Fruit fly (Drosophila melanogaster): Measurements from ENCODE around the gene CG42464.

The CG42464 gene

DNA sequence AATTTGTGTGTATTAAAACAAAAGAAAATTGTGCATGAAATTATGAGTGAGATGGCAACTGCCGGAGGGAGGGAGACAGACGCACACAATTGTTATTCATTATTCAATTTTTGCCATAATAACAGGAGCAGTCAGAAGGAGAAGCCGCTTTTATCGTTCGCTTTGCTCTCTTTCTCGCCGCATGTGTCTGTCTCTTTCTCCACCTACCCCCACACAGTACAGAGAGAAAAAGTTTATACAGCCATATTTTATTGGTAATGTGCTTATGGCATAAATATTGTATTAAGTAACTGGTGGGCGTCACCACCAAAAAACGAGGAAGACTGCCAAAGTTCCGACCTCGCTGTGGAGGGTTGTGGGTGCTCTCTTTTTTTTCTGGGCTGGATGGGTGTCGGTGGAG, 16.8 kb upstream of the CG42464 start (continued):
- TF ChIP-seq CG42726 (GFP tag; IDR thresholded peaks at IDR 0.05; ENCODE audit: partially characterized antibody) (no peak), slbo (GFP tag; IDR thresholded peaks at IDR 0.05) (no peak), ewg (GFP tag; optimal IDR thresholded peaks at IDR 0.05) (peak; percentile 31), CG10654 (GFP tag; optimal IDR thresholded peaks at IDR 0.05) (no peak), CG4730 (GFP tag; IDR thresholded peaks at IDR 0.05) (no peak), CG10321 (GFP tag; IDR thresholded peaks at IDR 0.05) (peak; percentile 81), Nf-YB (GFP tag; optimal IDR thresholded peaks at IDR 0.05) (peak; percentile 87), CG10267 (tag; optimal IDR thresholded peaks at IDR 0.05) (no peak), br (optimal IDR thresholded peaks at IDR 0.05) (no peak), CG4282 (GFP tag; optimal IDR thresholded peaks at IDR 0.05) (no peak), lmd (GFP tag; IDR thresholded peaks at IDR 0.05) (no peak), Rx (GFP tag; IDR thresholded peaks at IDR 0.05) (no peak), lab (GFP tag; optimal IDR thresholded peaks at IDR 0.05) (no peak), fd96Cb (tag; optimal IDR thresholded peaks at IDR 0.05) (no peak), Deaf1 (tag; optimal IDR thresholded peaks at IDR 0.05) (peak; percentile 34), mam (GFP tag; optimal IDR thresholded peaks at IDR 0.05) (no peak), MTF-1 (GFP tag; optimal IDR thresholded peaks at IDR 0.05; ENCODE audit: borderline replicate concordance) (no peak), HHEX (GFP tag; optimal IDR thresholded peaks at IDR 0.05) (no peak), usp (GFP tag; optimal IDR thresholded peaks at IDR 0.05) (no peak), bowl (GFP tag; IDR thresholded peaks at IDR 0.05) (no peak), yki (optimal IDR thresholded peaks at IDR 0.05) (no peak), Asciz (GFP tag; optimal IDR thresholded peaks at IDR 0.05) (no peak), CG8281 (tag; optimal IDR thresholded peaks at IDR 0.05) (no peak), CG30431 (GFP tag; optimal IDR thresholded peaks at IDR 0.05) (no peak), Hmr (GFP tag; optimal IDR thresholded peaks at IDR 0.05) (no peak), CG1832 (GFP tag; optimal IDR thresholded peaks at IDR 0.05) (peak; percentile 45), CG13624 (GFP tag; optimal IDR thresholded peaks at IDR 0.05) (no peak), crp (GFP tag; optimal IDR thresholded peaks at IDR 0.05) (no peak), CG10147 (GFP tag; optimal IDR thresholded peaks at IDR 0.05) (no peak), Mrtf (GFP tag; IDR thresholded peaks at IDR 0.05) (no peak), pum (GFP tag; optimal IDR thresholded peaks at IDR 0.05) (no peak)

- no peak for TF ChIP-seq pb (GFP tag; optimal IDR thresholded peaks at IDR 0.05)
- TF ChIP-seq CG4820 (GFP tag; optimal IDR thresholded peaks at IDR 0.05), result peak; percentile 27
- TF ChIP-seq CG10959 (GFP tag; IDR thresholded peaks at IDR 0.05), result 0 out of 2 replicates have a peak, but pooled peaks have one; percentile 8
- TF ChIP-seq pros (GFP tag; optimal IDR thresholded peaks at IDR 0.05), result peak; percentile 3
- no peak for TF ChIP-seq stwl (tag; optimal IDR thresholded peaks at IDR 0.05)
- TF ChIP-seq CG1832 (GFP tag; optimal IDR thresholded peaks at IDR 0.05), result peak; percentile 59
- TF ChIP-seq CG2202 (tag; optimal IDR thresholded peaks at IDR 0.05), result peak; percentile 3
- TF ChIP-seq Xrp1 (GFP tag; IDR thresholded peaks at IDR 0.05), result peak; percentile 55; the same call in 1 of the 2 replicates
- TF ChIP-seq Antp (GFP tag; optimal IDR thresholded peaks at IDR 0.05), result peak; percentile 5
- TF ChIP-seq sna (GFP tag; IDR thresholded peaks at IDR 0.05; ENCODE audit: partially characterized antibody), result no peak
- peak; percentile 31 for TF ChIP-seq nmo (GFP tag; optimal IDR thresholded peaks at IDR 0.05)
- no peak for TF ChIP-seq abd-A (tag; optimal IDR thresholded peaks at IDR 0.05)
- TF ChIP-seq Xbp1 (GFP tag; optimal IDR thresholded peaks at IDR 0.05), result peak; percentile 12
- TF ChIP-seq CG10321 (GFP tag; IDR thresholded peaks at IDR 0.05), result 0 out of 2 replicates have a peak, but pooled peaks have one; percentile 18
- 0 out of 2 replicates have a peak, but pooled peaks have one; percentile 16 for TF ChIP-seq CG6689 (GFP tag; IDR thresholded peaks at IDR 0.05)
- no peak for TF ChIP-seq CG10274 (GFP tag; optimal IDR thresholded peaks at IDR 0.05)
- TF ChIP-seq chif (GFP tag; optimal IDR thresholded peaks at IDR 0.05), result peak in 1 of 2 experiments; percentile 19
- peak; percentile 6; the same call in 1 of the 2 replicates for TF ChIP-seq CG1024 (GFP tag; IDR thresholded peaks at IDR 0.05)
- peak; percentile 2 for TF ChIP-seq CG4424 (GFP tag; optimal IDR thresholded peaks at IDR 0.05)
- TF ChIP-seq CG12942 (GFP tag; optimal IDR thresholded peaks at IDR 0.05), result no peak
- TF ChIP-seq CG34422 (GFP tag; IDR thresholded peaks at IDR 0.05), result 0 out of 3 replicates have a peak, but pooled peaks have one; percentile 26
- peak; percentile 84 for TF ChIP-seq seq (GFP tag; IDR thresholded peaks at IDR 0.05)
Observed at dm6 chr2L:3685139-3685851, 14.0 kb upstream of the CG42464 start.

All from whole organism, embryonic.